Fruit fly (Drosophila melanogaster): ENCODE data around the gene CG18766.

The CG18766 gene

DNA sequence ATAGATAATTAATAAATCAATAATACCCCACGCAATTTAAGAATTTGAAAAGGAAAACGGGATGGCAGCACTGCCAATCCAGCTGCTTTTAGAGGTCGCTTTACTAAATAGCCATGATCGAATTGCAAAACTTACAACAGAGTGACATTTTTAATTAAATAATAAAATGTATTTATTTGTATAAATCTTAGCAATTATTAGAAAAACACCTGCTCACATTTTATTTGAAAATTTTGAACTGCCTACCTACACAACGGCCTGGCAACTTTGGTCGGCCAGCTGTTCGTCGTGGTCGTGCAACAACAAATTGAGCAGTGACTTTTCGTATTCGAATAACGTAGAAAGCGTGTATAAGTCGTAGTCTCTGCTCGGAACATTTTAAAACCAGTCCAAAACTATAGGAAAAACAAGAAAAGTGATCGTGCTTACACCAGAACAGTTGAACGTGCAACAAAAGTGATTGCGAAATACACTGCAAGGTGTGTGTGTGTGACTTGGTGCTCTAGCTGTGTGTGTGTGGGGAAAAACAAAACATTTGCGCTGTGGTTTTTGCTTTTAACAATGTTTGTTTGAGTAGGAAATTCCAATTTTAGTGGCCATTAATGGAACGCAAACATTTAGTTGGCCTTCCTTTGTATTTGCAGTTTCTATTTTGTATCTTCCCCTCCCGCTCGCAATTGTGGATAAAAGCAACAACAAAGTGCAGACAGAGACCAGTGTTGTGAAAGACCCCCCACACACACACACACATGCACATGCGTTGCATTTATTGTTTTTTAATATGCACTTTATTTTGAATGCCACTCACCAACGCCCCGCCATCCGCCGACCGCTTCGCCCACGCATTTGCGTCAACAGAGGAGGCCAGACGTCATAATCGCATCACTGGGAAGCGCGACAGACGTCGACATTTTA, 29.7 kb upstream of the CG18766 start, which contains the start of gene CG5938 (continued):
- TF ChIP-seq net (GFP tag; optimal IDR thresholded peaks at IDR 0.05) (peak; percentile 26), Hr38 (GFP tag; optimal IDR thresholded peaks at IDR 0.05) (no peak), CG6276 (GFP tag; optimal IDR thresholded peaks at IDR 0.05) (peak; percentile 48), CG11902 (GFP tag; optimal IDR thresholded peaks at IDR 0.05) (peak; percentile 22), CG8119 (GFP tag; IDR thresholded peaks at IDR 0.05) (no peak), CG8632 (GFP tag; optimal IDR thresholded peaks at IDR 0.05) (no peak), spab (GFP tag; optimal IDR thresholded peaks at IDR 0.05) (no peak), topi (GFP tag; optimal IDR thresholded peaks at IDR 0.05) (peak; percentile 22), CG3032 (tag; optimal IDR thresholded peaks at IDR 0.05) (peak; percentile 21), achi (GFP tag; optimal IDR thresholded peaks at IDR 0.05) (peak; percentile 57), cyc (GFP tag; optimal IDR thresholded peaks at IDR 0.05) (no peak), Hr39 (GFP tag; optimal IDR thresholded peaks at IDR 0.05) (peak; percentile 16), CG6163 (GFP tag; IDR thresholded peaks at IDR 0.05) (peak; percentile 67), CG6792 (GFP tag; optimal IDR thresholded peaks at IDR 0.05) (no peak), pdm3 (GFP tag; optimal IDR thresholded peaks at IDR 0.05) (no peak), eg (GFP tag; IDR thresholded peaks at IDR 0.05) (peak; percentile 64), dsx (GFP tag; optimal IDR thresholded peaks at IDR 0.05; ENCODE audit: poor library complexity, severe bottlenecking) (peak; percentile 68), ss (GFP tag; optimal IDR thresholded peaks at IDR 0.05) (peak; percentile 23 to 69), CG16779 (tag; optimal IDR thresholded peaks at IDR 0.05) (peak; percentile 31), fkh (GFP tag; optimal IDR thresholded peaks at IDR 0.05) (peak; percentile 21), salr (GFP tag; optimal IDR thresholded peaks at IDR 0.05) (peak in 1 of 2 experiments; percentile 9), Eip78C (GFP tag) (peak; percentile 74), CG9139 (GFP tag; optimal IDR thresholded peaks at IDR 0.05) (peak; percentile 39), fd85E (GFP tag; optimal IDR thresholded peaks at IDR 0.05) (no peak), Blimp-1 (GFP tag; optimal IDR thresholded peaks at IDR 0.05) (no peak), Ets96B (tag; optimal IDR thresholded peaks at IDR 0.05) (peak; percentile 34), CG6854 (GFP tag; optimal IDR thresholded peaks at IDR 0.05) (peak; percentile 30), CG15336 (GFP tag; IDR thresholded peaks at IDR 0.05) (no peak), CG10669 (GFP tag; optimal IDR thresholded peaks at IDR 0.05) (no peak), lz (GFP tag; optimal IDR thresholded peaks at IDR 0.05) (peak; percentile 17), CG7368 (GFP tag; optimal IDR thresholded peaks at IDR 0.05) (peak; percentile 9), svp (GFP tag) (peak; percentile 59), CG34406 (GFP tag; optimal IDR thresholded peaks at IDR 0.05) (peak; percentile 32), Hr4 (GFP tag; optimal IDR thresholded peaks at IDR 0.05) (peak; percentile 8), esn (GFP tag; optimal IDR thresholded peaks at IDR 0.05) (peak; percentile 18), dac (GFP tag; optimal IDR thresholded peaks at IDR 0.05) (no peak), vri (GFP tag; optimal IDR thresholded peaks at IDR 0.05) (peak; percentile 10), Gug (GFP tag; IDR thresholded peaks at IDR 0.05) (no peak)

DNA sequence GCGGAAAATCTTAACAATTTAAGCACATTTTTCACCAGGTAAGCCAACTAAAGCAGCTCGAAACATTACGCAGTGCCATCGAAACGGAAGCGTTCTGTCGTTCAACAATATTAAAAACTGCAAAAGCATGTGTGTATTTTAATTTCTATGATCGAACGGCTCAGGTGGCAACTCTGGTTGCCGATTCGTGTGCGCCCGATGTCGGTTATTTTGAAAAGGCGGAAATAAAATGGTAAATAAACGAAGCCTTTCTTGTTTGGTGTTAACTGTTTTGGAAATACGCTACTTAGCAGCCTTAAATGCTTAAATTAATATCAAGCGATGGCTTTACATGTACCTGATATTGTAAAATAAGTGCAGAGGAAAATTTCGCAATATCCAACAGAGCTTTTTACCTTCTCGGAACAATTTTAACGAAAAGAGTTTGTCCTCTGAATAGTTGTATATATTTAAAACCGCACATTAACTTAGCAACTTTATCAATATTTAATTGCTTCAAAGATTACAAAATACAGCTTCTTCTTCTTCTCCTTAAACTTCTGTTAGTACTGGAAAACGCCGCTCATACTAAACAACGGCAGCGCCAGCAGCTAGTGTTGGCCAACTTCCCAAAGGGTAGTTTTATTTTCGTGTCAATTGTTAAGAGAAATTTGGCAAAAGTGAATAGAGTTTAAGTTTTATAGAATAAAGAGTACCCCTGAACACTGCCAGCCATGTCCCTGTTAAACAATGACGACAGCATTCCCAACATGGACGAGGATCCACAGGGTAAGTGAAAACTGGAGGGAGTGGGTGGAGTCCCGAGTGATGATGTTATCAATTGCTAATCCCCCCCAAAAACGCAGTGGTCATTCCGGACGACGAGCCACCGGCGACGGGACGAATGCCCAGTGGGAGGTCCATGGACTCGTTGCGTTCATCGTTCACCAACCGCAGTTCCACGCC, 28.3 kb upstream of the CG18766 start, which contains the start of gene CG5934:
Gene CG5934 (plus strand): TSS at position 588 of the 945 bp plus-strand sequence.
- peak; percentile 3 for TF ChIP-seq CG32006 (GFP tag; optimal IDR thresholded peaks at IDR 0.05)
- no peak for TF ChIP-seq CG11294 (GFP tag; IDR thresholded peaks at IDR 0.05)
- TF ChIP-seq Hr4 (GFP tag; optimal IDR thresholded peaks at IDR 0.05) = no peak
- no peak for TF ChIP-seq CG10631 (GFP tag; optimal IDR thresholded peaks at IDR 0.05)
- no peak for TF ChIP-seq salr (GFP tag; optimal IDR thresholded peaks at IDR 0.05)
- no peak for TF ChIP-seq Eip93F (GFP tag; optimal IDR thresholded peaks at IDR 0.05)
- TF ChIP-seq CG10669 (GFP tag; optimal IDR thresholded peaks at IDR 0.05) = peak; percentile 1
- TF ChIP-seq dsx (GFP tag; optimal IDR thresholded peaks at IDR 0.05; ENCODE audit: poor library complexity, severe bottlenecking) = no peak
- TF ChIP-seq CG11902 (GFP tag; optimal IDR thresholded peaks at IDR 0.05) = peak; percentile 10
- TF ChIP-seq ss (GFP tag; optimal IDR thresholded peaks at IDR 0.05) = peak in 1 of 2 experiments; percentile 44
- TF ChIP-seq CG11762 (GFP tag; optimal IDR thresholded peaks at IDR 0.05; ENCODE audit: insufficient read depth) = no peak
- peak; percentile 61 for TF ChIP-seq Eip78C (GFP tag)
- TF ChIP-seq CG1621 (tag; optimal IDR thresholded peaks at IDR 0.05) = no peak
- TF ChIP-seq Hr39 (GFP tag; optimal IDR thresholded peaks at IDR 0.05) = peak; percentile 29
- peak; percentile 48 for TF ChIP-seq CG31627 (GFP tag; optimal IDR thresholded peaks at IDR 0.05)
- TF ChIP-seq eg (GFP tag; IDR thresholded peaks at IDR 0.05) = no peak
- peak; percentile 47; the same call in 1 of the 3 replicates for TF ChIP-seq CG6163 (GFP tag; IDR thresholded peaks at IDR 0.05)
- peak; percentile 31 for TF ChIP-seq topi (GFP tag; optimal IDR thresholded peaks at IDR 0.05)
- no peak for TF ChIP-seq CG9139 (GFP tag; optimal IDR thresholded peaks at IDR 0.05)
- TF ChIP-seq fd85E (GFP tag; optimal IDR thresholded peaks at IDR 0.05) = no peak
- TF ChIP-seq Gug (GFP tag; IDR thresholded peaks at IDR 0.05) = no peak

Measured in whole organism, prepupa.